Fruit fly (Drosophila melanogaster) whole organism, adult: ENCODE data around the gene Mp.

ENCODE experiments used
- CG11617 ChIP-seq: fragments of 200-800 bp; sonication (Bioruptor generic); optimal IDR thresholded peaks from 2 replicates; lab custom pipeline; 2017; ENCODE audit warnings: mild to moderate bottlenecking, missing biosample characterization, missing genetic modification reagents, missing genetic modification characterization
- CG12768 ChIP-seq: fragments of 200-800 bp; sonication (Bioruptor generic); optimal IDR thresholded peaks from 2 replicates; lab custom pipeline; 2017; ENCODE audit warnings: missing biosample characterization, missing genetic modification characterization, mild to moderate bottlenecking, moderate library complexity, missing genetic modification reagents
- CG14711 ChIP-seq: fragments of 200-800 bp; sonication (Bioruptor generic); optimal IDR thresholded peaks from 2 replicates; lab custom pipeline; 2018; ENCODE audit warnings: missing biosample characterization, mild to moderate bottlenecking, missing genetic modification characterization, moderate library complexity
- CG1620 ChIP-seq: fragments of 200-800 bp; sonication (Bioruptor generic); optimal IDR thresholded peaks from 2 replicates; lab custom pipeline; 2016; ENCODE audit warnings: missing biosample characterization, missing genetic modification characterization
- CG33017 ChIP-seq: fragments of 200-800 bp; sonication (Bioruptor generic); optimal IDR thresholded peaks from 2 replicates; lab custom pipeline; 2018; ENCODE audit warnings: missing biosample characterization, mild to moderate bottlenecking, missing genetic modification characterization, moderate library complexity
- CG5204 ChIP-seq: fragments of 200-800 bp; sonication (Bioruptor generic); optimal IDR thresholded peaks from 2 replicates; lab custom pipeline; 2016; ENCODE audit warnings: missing biosample characterization, missing genetic modification characterization
- CG7045 ChIP-seq: fragments of 200-800 bp; sonication (Bioruptor generic); optimal IDR thresholded peaks from 2 replicates; lab custom pipeline; 2017; ENCODE audit warnings: missing biosample characterization, mild to moderate bottlenecking, missing genetic modification characterization
- CG7101 ChIP-seq: fragments of 200-800 bp; sonication (Bioruptor generic); optimal IDR thresholded peaks from 2 replicates; lab custom pipeline; 2018; ENCODE audit warnings: missing biosample characterization, mild to moderate bottlenecking, missing genetic modification characterization, moderate library complexity
- Clk ChIP-seq: fragments of 200-800 bp; sonication (Bioruptor generic); optimal IDR thresholded peaks from 2 replicates; lab custom pipeline; 2017; ENCODE audit warnings: missing biosample characterization, missing genetic modification characterization
- Crg-1 ChIP-seq: fragments of 200-800 bp; sonication (Bioruptor generic); optimal IDR thresholded peaks from 2 replicates; lab custom pipeline; 2016; ENCODE audit warnings: missing biosample characterization, missing genetic modification characterization
- Hr96 ChIP-seq: fragments of 200-800 bp; sonication (Bioruptor generic); optimal IDR thresholded peaks from 2 replicates; lab custom pipeline; 2016; ENCODE audit warnings: missing biosample characterization, missing genetic modification characterization
- Mnt ChIP-seq: fragments of 200-800 bp; sonication (Bioruptor generic); optimal IDR thresholded peaks from 2 replicates; lab custom pipeline; 2016; ENCODE audit warnings: missing biosample characterization, mild to moderate bottlenecking, missing genetic modification characterization
- bab1 ChIP-seq: fragments of 200-800 bp; sonication (Bioruptor generic); optimal IDR thresholded peaks from 3 replicates; lab custom pipeline; 2019; ENCODE audit warnings: missing biosample characterization, mild to moderate bottlenecking, missing genetic modification characterization, moderate library complexity
- cic ChIP-seq: fragments of 200-800 bp; sonication (Bioruptor generic); optimal IDR thresholded peaks from 2 replicates; lab custom pipeline; 2017; ENCODE audit warnings: missing biosample characterization, mild to moderate bottlenecking, missing genetic modification characterization, moderate library complexity
- cnc ChIP-seq, 2 experiments: fragments of >200 bp; optimal IDR thresholded peaks; 2 replicates each; lab custom pipeline; 2017
- kay ChIP-seq: fragments of 200-800 bp; sonication (Bioruptor generic); peaks from one replicate; lab custom pipeline; 2016; ENCODE audit warnings: missing biosample characterization, missing genetic modification characterization, borderline replicate concordance
- ovo ChIP-seq: fragments of 200-800 bp; sonication (Bioruptor generic); optimal IDR thresholded peaks from 2 replicates; lab custom pipeline; 2016; ENCODE audit warnings: missing biosample characterization, missing genetic modification characterization
- pad ChIP-seq: fragments of 200-800 bp; sonication (Bioruptor generic); optimal IDR thresholded peaks from 3 replicates; lab custom pipeline; 2017; ENCODE audit warnings: missing biosample characterization, missing genetic modification characterization, mild to moderate bottlenecking, moderate library complexity, missing genetic modification reagents
- tj ChIP-seq: fragments of 200-800 bp; sonication (Bioruptor generic); optimal IDR thresholded peaks from 3 replicates; lab custom pipeline; 2017; ENCODE audit warnings: missing biosample characterization, mild to moderate bottlenecking, missing genetic modification characterization, moderate library complexity
- toe ChIP-seq: fragments of 200-800 bp; sonication (Bioruptor generic); optimal IDR thresholded peaks from 2 replicates; lab custom pipeline; 2016; ENCODE audit warnings: missing biosample characterization, missing genetic modification characterization

Gene Mp

DNA sequence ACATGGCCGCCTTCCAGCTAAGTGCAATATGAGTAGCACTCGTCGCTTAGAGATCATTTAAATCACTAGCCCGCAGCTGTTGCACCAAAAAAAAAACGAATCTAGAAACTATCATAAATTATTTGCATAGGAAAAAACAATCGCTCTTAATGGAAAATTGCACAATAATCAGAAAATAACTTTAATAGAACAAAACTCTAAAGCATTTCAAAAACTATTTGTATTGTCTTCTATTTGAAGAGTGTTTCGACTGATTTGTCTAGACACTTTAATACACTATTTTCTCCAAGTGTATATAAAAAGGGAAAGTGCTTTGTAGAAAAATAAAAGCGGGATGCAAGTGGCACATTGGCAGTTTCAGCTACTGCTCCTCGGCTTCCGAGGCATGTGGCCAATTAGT lies 7.8 kb downstream of the Mp start:
- TF ChIP-seq toe (GFP tag; lab: Kevin White, UChicago): no peak
- no peak for TF ChIP-seq Hr96 (GFP tag; lab: Kevin White, UChicago)
- no peak for TF ChIP-seq CG5204 (GFP tag; lab: Kevin White, UChicago)
- TF ChIP-seq Clk (GFP tag; lab: Kevin White, UChicago): no peak
- no peak for TF ChIP-seq pad (GFP tag; lab: Kevin White, UChicago)
- TF ChIP-seq Mnt (GFP tag; lab: Kevin White, UChicago): no peak
- TF ChIP-seq CG7101 (tag; lab: Kevin White, UChicago): no peak
- no peak for TF ChIP-seq Crg-1 (GFP tag; lab: Kevin White, UChicago)
- no peak for TF ChIP-seq tj
- no peak for TF ChIP-seq CG11617 (GFP tag; lab: Kevin White, UChicago)
- TF ChIP-seq CG33017 (tag; lab: Kevin White, UChicago): no peak
- TF ChIP-seq ovo: no peak
- no peak for TF ChIP-seq CG1620
- no peak for TF ChIP-seq CG12768 (GFP tag; lab: Kevin White, UChicago)
- TF ChIP-seq bab1: no peak
- TF ChIP-seq kay (GFP tag; lab: Kevin White, UChicago): no peak
- no peak for TF ChIP-seq cic (GFP tag; lab: Kevin White, UChicago)
- no peak for TF ChIP-seq cnc (optimal IDR thresholded peaks at IDR 0.05; lab: Kevin White, UChicago)
- no peak for TF ChIP-seq CG14711 (tag; lab: Kevin White, UChicago)

DNA sequence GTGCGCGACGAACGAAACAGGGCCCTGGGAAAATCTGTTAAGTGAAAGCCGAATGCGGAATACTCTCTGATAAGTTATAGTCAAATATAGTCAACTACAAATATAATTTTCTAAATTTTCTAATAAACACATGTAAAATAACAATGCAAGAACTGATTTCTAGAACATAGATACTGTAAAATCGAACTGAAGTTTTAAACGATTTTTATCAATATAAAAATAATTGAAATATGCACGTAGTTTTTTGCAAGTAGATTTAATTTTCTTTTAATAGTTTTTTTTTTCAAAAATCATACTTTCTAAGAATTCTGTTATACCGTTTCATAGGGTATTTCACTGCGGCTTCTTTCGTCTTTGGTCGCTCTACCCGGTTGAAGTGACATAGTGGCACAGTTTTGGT lies 9.7 kb downstream of the Mp start:
- TF ChIP-seq bab1 (peak; percentile 47), toe (GFP tag; lab: Kevin White, UChicago) (no peak)

DNA sequence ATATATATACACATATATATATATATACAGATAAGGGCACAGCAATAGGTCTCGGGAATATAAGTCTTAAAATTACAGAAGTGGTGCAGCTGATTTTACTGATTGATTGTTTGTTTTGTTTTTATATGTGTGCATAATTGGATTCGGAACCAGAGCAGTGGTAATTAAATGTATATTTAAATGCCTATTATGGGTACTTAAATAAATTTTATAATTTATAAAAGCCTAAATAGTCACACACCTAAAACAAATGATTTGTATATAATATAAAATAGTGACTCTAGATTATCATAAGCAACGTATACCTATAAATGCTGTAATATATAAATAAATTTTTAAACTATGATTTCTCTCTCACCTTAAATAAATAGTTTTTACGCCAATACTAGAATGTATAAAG lies 10.8 kb downstream of the Mp start:
- TF ChIP-seq Hr96 (GFP tag; lab: Kevin White, UChicago): no peak
- no peak for TF ChIP-seq Crg-1 (GFP tag; lab: Kevin White, UChicago)
- TF ChIP-seq CG14711 (tag; lab: Kevin White, UChicago): no peak
- no peak for TF ChIP-seq cnc (optimal IDR thresholded peaks at IDR 0.05; lab: Kevin White, UChicago)
- no peak for TF ChIP-seq CG11617 (GFP tag; lab: Kevin White, UChicago)
- TF ChIP-seq Clk (GFP tag; lab: Kevin White, UChicago): no peak
- TF ChIP-seq toe (GFP tag; lab: Kevin White, UChicago): no peak

DNA sequence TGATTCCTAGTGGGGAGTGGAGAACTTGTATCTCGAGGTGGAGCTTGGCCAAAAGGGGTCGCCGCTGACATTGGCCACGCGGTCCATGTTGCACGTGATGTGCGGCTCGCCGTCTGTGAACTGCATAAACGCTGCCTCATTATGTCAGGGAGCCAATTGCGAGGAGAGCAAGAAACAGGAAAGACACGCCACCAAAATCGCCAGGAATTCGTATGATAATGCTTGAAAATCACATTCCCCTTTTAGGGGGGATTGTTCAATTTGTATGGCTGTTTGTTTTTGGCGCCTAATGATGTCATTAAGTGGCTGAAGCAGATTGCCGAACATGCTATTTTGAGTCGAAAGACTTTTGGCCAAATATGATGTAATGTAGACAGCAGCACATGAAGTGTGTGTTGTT lies 11.2 kb downstream of the Mp start:
- no peak for TF ChIP-seq pad (GFP tag; lab: Kevin White, UChicago)
- TF ChIP-seq CG12768 (GFP tag; lab: Kevin White, UChicago): no peak

DNA sequence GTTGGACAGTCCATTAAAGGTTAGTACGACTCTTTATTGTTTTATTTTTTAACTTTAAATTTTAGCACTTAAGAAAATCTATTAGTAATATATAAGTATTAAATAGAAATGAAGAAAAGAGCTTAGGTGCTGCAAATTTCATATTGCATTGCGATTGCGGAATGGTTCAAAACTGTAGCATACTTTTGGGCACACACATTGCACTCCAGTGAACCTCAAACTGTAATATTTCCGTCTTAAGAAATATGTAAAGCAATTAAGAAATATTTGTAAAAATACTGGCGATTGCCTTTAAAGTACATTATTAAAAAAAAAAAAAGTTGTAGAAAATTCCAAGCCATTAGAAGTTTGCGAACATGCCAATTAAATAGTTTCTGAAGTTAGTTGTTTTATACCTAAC lies 13.6 kb downstream of the Mp start:
- no peak for TF ChIP-seq tj
- no peak for TF ChIP-seq CG12768 (GFP tag; lab: Kevin White, UChicago)
- no peak for TF ChIP-seq kay (GFP tag; lab: Kevin White, UChicago)
- TF ChIP-seq CG1620: no peak
- TF ChIP-seq CG5204 (GFP tag; lab: Kevin White, UChicago): no peak
- TF ChIP-seq CG7045 (GFP tag; lab: Kevin White, UChicago): no peak
- TF ChIP-seq toe (GFP tag; lab: Kevin White, UChicago): no peak
- no peak for TF ChIP-seq Hr96 (GFP tag; lab: Kevin White, UChicago)

DNA sequence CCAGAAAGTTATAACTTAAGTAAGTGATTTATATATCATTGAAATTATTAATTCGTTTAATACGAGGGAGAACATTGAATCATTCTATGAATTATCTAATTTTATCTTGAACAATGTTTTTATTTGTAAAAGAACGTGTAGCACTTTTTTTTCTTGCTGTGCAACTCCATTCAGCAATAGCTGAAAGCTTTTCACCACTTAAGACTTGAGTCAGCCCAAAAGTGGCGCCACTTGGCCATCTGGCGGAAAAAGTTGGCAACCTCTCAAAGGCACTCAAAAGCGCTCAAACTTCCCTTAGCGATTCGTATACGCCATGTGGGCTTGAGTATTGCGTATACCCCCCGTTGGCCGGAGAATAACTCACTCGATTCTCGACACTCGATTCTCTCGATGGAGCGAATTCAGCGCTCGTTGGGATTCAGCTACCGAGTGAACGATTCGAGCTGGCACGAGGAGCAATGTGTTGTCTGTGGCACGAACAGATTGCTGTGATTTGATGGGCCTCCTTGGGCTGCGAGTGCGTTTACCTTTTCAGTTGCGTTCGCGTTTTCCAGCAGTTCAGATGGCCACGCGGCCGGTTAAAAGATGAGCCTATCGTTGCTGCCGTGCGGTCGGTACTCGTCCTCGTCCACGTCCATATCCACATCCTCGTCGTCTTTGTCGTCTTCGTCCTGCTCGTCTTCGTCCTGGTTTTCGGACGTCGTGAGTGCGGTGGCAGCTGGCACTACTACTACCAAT lies 15.1 kb downstream of the Mp start:
- TF ChIP-seq Mnt (GFP tag; lab: Kevin White, UChicago): no peak
- TF ChIP-seq Crg-1 (GFP tag; lab: Kevin White, UChicago): no peak
- no peak for TF ChIP-seq CG12768 (GFP tag; lab: Kevin White, UChicago)
- TF ChIP-seq CG33017 (tag; lab: Kevin White, UChicago): no peak
- no peak for TF ChIP-seq Clk (GFP tag; lab: Kevin White, UChicago)
- TF ChIP-seq ovo: no peak
- no peak for TF ChIP-seq CG7045 (GFP tag; lab: Kevin White, UChicago)
- TF ChIP-seq tj: no peak
- no peak for TF ChIP-seq CG14711 (tag; lab: Kevin White, UChicago)
- TF ChIP-seq CG11617 (GFP tag; lab: Kevin White, UChicago): no peak
- TF ChIP-seq CG5204 (GFP tag; lab: Kevin White, UChicago): no peak
- no peak for TF ChIP-seq Hr96 (GFP tag; lab: Kevin White, UChicago)
- TF ChIP-seq cnc (optimal IDR thresholded peaks at IDR 0.05; lab: Kevin White, UChicago): no peak
- no peak for TF ChIP-seq CG1620
- no peak for TF ChIP-seq cic (GFP tag; lab: Kevin White, UChicago)

DNA sequence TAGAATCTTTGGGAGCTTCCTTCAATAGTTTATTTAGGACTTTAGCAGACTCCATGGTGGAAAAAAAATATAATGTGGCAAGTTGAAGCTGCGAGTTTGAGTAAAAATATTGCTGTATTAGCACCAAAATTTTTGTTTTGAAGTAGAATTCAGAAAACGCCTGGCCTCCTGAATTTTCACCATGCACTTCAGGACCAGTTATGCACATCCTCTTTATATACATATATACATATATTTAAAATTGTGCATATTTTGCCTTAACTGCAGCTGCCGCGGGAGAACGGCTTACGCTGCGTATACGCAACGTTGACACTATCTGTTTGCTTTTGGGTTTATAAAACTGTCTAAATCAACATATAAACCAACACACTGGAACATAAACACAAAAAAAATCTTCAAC lies 28.1 kb downstream of the Mp start, which contains the start of gene CG17744:
TSS of gene CG17744 (minus strand) at position 101 of the 400 bp plus-strand sequence.
- TF ChIP-seq toe (GFP tag; lab: Kevin White, UChicago) (no peak), CG11617 (GFP tag; lab: Kevin White, UChicago) (no peak), CG7101 (tag; lab: Kevin White, UChicago) (no peak), kay (GFP tag; lab: Kevin White, UChicago) (no peak), pad (GFP tag; lab: Kevin White, UChicago) (no peak), ovo (no peak), CG12768 (GFP tag; lab: Kevin White, UChicago) (no peak), CG14711 (tag; lab: Kevin White, UChicago) (no peak), CG1620 (no peak), CG7045 (GFP tag; lab: Kevin White, UChicago) (no peak), Clk (GFP tag; lab: Kevin White, UChicago) (no peak), Hr96 (GFP tag; lab: Kevin White, UChicago) (no peak), Mnt (GFP tag; lab: Kevin White, UChicago) (no peak), cic (GFP tag; lab: Kevin White, UChicago) (no peak), bab1 (no peak)
